Comparison of ENCODE assay signal across 1 fruit fly cellular context in the genomic region with DNA sequence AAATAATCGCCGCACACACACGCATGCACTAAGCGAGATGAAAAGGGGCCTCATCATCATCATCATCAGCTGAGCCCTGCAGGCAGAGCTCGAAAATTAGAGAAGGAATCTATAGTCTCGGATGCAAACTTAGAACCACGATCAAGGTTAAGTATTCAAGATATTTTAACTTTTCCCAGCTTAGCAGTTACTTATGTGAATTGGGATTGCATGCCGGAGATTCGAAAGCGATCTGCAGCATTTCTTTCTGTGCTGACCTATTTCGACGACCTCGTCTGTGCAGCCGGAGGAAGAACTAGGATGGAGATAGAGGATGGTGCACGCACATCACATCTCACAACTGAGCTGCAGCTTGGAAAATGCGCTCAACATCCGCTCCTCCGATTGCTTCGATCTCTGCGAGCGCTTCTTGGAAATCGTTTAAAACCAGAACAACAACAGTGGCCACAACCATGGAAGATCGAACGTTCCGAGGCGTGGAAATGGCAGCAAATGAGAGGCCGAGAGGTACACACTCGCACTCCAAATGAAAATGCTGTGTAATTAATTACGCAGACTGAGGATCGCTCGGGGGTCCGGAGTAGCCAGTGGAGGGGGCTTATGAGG.
TF ChIP-seq lines count a peak whose summit lies in the region.

No protein-coding gene starts in this region.

TF ChIP-seq in whole organism, embryonic, 481 proteins besides CTCF, POLR2A, EP300 and RAD21 (continued from another document and continues in another):
- TF ChIP-seq Antp (GFP tag; optimal IDR thresholded peaks at IDR 0.05; lab: Kevin White, UChicago) (peak; percentile 66), CG17359 (tag; optimal IDR thresholded peaks at IDR 0.05; lab: Kevin White, UChicago) (no peak), Camta (GFP tag; optimal IDR thresholded peaks at IDR 0.05; lab: Kevin White, UChicago) (peak; percentile 65), ash1 (GFP tag; optimal IDR thresholded peaks at IDR 0.05; lab: Kevin White, UChicago) (no peak), Poxn (GFP tag; IDR thresholded peaks at IDR 0.05; lab: Robert Waterston, UW) (no peak), exex (tag; optimal IDR thresholded peaks at IDR 0.05; lab: Kevin White, UChicago) (no peak), CG18619 (GFP tag; optimal IDR thresholded peaks at IDR 0.05; lab: Kevin White, UChicago) (peak; percentile 25), hkb (optimal IDR thresholded peaks at IDR 0.05; lab: Kevin White, UChicago) (no peak), hkb (GFP tag; IDR thresholded peaks at IDR 0.05; lab: Robert Waterston, UW) (peak; percentile 62; the same call in 1 of the 2 replicates), CG8290 (GFP tag; optimal IDR thresholded peaks at IDR 0.05; lab: Kevin White, UChicago) (peak; percentile 70), CG8290 (tag; optimal IDR thresholded peaks at IDR 0.05; lab: Kevin White, UChicago) (peak in 1 of 2 experiments; percentile 51), Mes4 (GFP tag; optimal IDR thresholded peaks at IDR 0.05; lab: Kevin White, UChicago) (peak; percentile 58), CG15269 (tag; optimal IDR thresholded peaks at IDR 0.05; lab: Kevin White, UChicago) (no peak), lilli (GFP tag; optimal IDR thresholded peaks at IDR 0.05; lab: Kevin White, UChicago) (peak; percentile 47), Doc3 (GFP tag; IDR thresholded peaks at IDR 0.05; lab: Robert Waterston, UW; ENCODE audit: partially characterized antibody) (no peak), chinmo (GFP tag; IDR thresholded peaks at IDR 0.05; lab: Robert Waterston, UW; ENCODE audit: partially characterized antibody) (no peak), jigr1 (GFP tag; IDR thresholded peaks at IDR 0.05; lab: Robert Waterston, UW) (no peak), CG15011 (GFP tag; optimal IDR thresholded peaks at IDR 0.05; lab: Kevin White, UChicago) (no peak), Side (GFP tag; optimal IDR thresholded peaks at IDR 0.05; lab: Kevin White, UChicago) (peak; percentile 73), dm (GFP tag; optimal IDR thresholded peaks at IDR 0.05; lab: Kevin White, UChicago) (peak; percentile 19), CG11723 (GFP tag; optimal IDR thresholded peaks at IDR 0.05; lab: Kevin White, UChicago) (peak; percentile 20), CoRest (tag; optimal IDR thresholded peaks at IDR 0.05; lab: Kevin White, UChicago) (peak; percentile 33), tll (GFP tag; optimal IDR thresholded peaks at IDR 0.05; lab: Kevin White, UChicago) (no peak), al (GFP tag; IDR thresholded peaks at IDR 0.05; lab: Robert Waterston, UW) (no peak), dati (GFP tag; IDR thresholded peaks at IDR 0.05; lab: Robert Waterston, UW) (no peak), Ravus (GFP tag; IDR thresholded peaks at IDR 0.05; lab: Robert Waterston, UW) (no peak), sens-2 (GFP tag; IDR thresholded peaks at IDR 0.05; lab: Robert Waterston, UW) (peak; percentile 68; the same call in 1 of the 2 replicates), CG32767 (GFP tag; IDR thresholded peaks at IDR 0.05; lab: Robert Waterston, UW) (peak; percentile 57; the same call in 1 of the 2 replicates), CG12236 (GFP tag; optimal IDR thresholded peaks at IDR 0.05; lab: Kevin White, UChicago) (peak; percentile 63), psq (GFP tag; optimal IDR thresholded peaks at IDR 0.05; lab: Kevin White, UChicago) (no peak), gcm (GFP tag; optimal IDR thresholded peaks at IDR 0.05; lab: Kevin White, UChicago) (peak; percentile 75), tna (GFP tag; IDR thresholded peaks at IDR 0.05; lab: Robert Waterston, UW; ENCODE audit: partially characterized antibody) (no peak), ato (GFP tag; IDR thresholded peaks at IDR 0.05; lab: Robert Waterston, UW; ENCODE audit: partially characterized antibody) (no peak), ab (GFP tag; optimal IDR thresholded peaks at IDR 0.05; lab: Kevin White, UChicago) (no peak), org-1 (GFP tag; optimal IDR thresholded peaks at IDR 0.05; lab: Kevin White, UChicago) (peak; percentile 75), CG11093 (GFP tag; IDR thresholded peaks at IDR 0.05; lab: Robert Waterston, UW) (peak; percentile 50; the same call in 2 of the 3 replicates), wek (GFP tag; optimal IDR thresholded peaks at IDR 0.05; lab: Kevin White, UChicago) (no peak), CG3838 (GFP tag; optimal IDR thresholded peaks at IDR 0.05; lab: Kevin White, UChicago) (no peak), Dad (GFP tag; optimal IDR thresholded peaks at IDR 0.05; lab: Kevin White, UChicago) (peak; percentile 21), MBD-R2 (GFP tag; IDR thresholded peaks at IDR 0.05; lab: Robert Waterston, UW) (no peak), Sin3A (optimal IDR thresholded peaks at IDR 0.05; lab: Kevin White, UChicago) (no peak), CG17328 (GFP tag; IDR thresholded peaks at IDR 0.05; lab: Robert Waterston, UW) (peak; percentile 88), CG2202 (tag; optimal IDR thresholded peaks at IDR 0.05; lab: Kevin White, UChicago) (peak; percentile 79), CG10565 (GFP tag; optimal IDR thresholded peaks at IDR 0.05; lab: Kevin White, UChicago) (peak; percentile 8), CG1603 (tag; optimal IDR thresholded peaks at IDR 0.05; lab: Kevin White, UChicago) (peak; percentile 92), CG2199 (GFP tag; IDR thresholded peaks at IDR 0.05; lab: Robert Waterston, UW) (peak; percentile 67; the same call in 2 of the 3 replicates), Ets65A (GFP tag; lab: Kevin White, UChicago) (peak; percentile 95), eyg (GFP tag; optimal IDR thresholded peaks at IDR 0.05; lab: Kevin White, UChicago) (no peak), CG31365 (tag; optimal IDR thresholded peaks at IDR 0.05; lab: Kevin White, UChicago) (no peak), CkIIα-i1 (GFP tag; IDR thresholded peaks at IDR 0.05; lab: Robert Waterston, UW) (no peak), HLH3B (GFP tag; IDR thresholded peaks at IDR 0.05; lab: Robert Waterston, UW) (no peak; the same call in 1 of the 2 replicates), CG16779 (GFP tag; IDR thresholded peaks at IDR 0.05; lab: Robert Waterston, UW) (no peak), Stat92E (GFP tag; optimal IDR thresholded peaks at IDR 0.05; lab: Kevin White, UChicago) (peak in 1 of 3 experiments; percentile 94), dmrt99B (tag; optimal IDR thresholded peaks at IDR 0.05; lab: Kevin White, UChicago) (no peak), GATAe (GFP tag; conservative IDR thresholded peaks at IDR 0.05; lab: Robert Waterston, UW) (no peak), ranshi (GFP tag; IDR thresholded peaks at IDR 0.05; lab: Robert Waterston, UW) (peak; percentile 71; the same call in 1 of the 2 replicates), otp (GFP tag; IDR thresholded peaks at IDR 0.05; lab: Robert Waterston, UW) (peak; percentile 86), Atf6 (GFP tag; IDR thresholded peaks at IDR 0.05; lab: Robert Waterston, UW) (no peak), Lhr (GFP tag; optimal IDR thresholded peaks at IDR 0.05; lab: Kevin White, UChicago) (peak; percentile 35), CG9215 (GFP tag; IDR thresholded peaks at IDR 0.05; lab: Robert Waterston, UW) (no peak), TFAM (GFP tag; optimal IDR thresholded peaks at IDR 0.05; lab: Kevin White, UChicago) (peak; percentile 23), onecut (GFP tag; IDR thresholded peaks at IDR 0.05; lab: Robert Waterston, UW) (peak; percentile 63), wdn (GFP tag; IDR thresholded peaks at IDR 0.05; lab: Robert Waterston, UW) (no peak), CG14710 (tag; optimal IDR thresholded peaks at IDR 0.05; lab: Kevin White, UChicago) (peak; percentile 84), bsh (GFP tag; optimal IDR thresholded peaks at IDR 0.05; lab: Kevin White, UChicago) (peak; percentile 68 to 90), fd96Cb (tag; optimal IDR thresholded peaks at IDR 0.05; lab: Kevin White, UChicago) (peak; percentile 71), cg (GFP tag; optimal IDR thresholded peaks at IDR 0.05; lab: Kevin White, UChicago) (no peak), CG10543 (GFP tag; optimal IDR thresholded peaks at IDR 0.05; lab: Kevin White, UChicago) (no peak), D (optimal IDR thresholded peaks at IDR 0.05; lab: Kevin White, UChicago) (no peak), D (GFP tag; optimal IDR thresholded peaks at IDR 0.05; lab: Kevin White, UChicago) (peak; percentile 67), NFAT (GFP tag; IDR thresholded peaks at IDR 0.05; lab: Robert Waterston, UW) (no peak), sna (GFP tag; IDR thresholded peaks at IDR 0.05; lab: Robert Waterston, UW; ENCODE audit: partially characterized antibody) (no peak), gt (GFP tag; IDR thresholded peaks at IDR 0.05; lab: Robert Waterston, UW) (peak; percentile 68; the same call in 1 of the 2 replicates), pros (GFP tag; optimal IDR thresholded peaks at IDR 0.05; lab: Kevin White, UChicago) (no peak), vfl (GFP tag; optimal IDR thresholded peaks at IDR 0.05; lab: Kevin White, UChicago) (no peak), twi (tag; optimal IDR thresholded peaks at IDR 0.05; lab: Kevin White, UChicago) (no peak), nerfin-2 (GFP tag; IDR thresholded peaks at IDR 0.05; lab: Robert Waterston, UW; ENCODE audit: partially characterized antibody) (no peak), dan (GFP tag; IDR thresholded peaks at IDR 0.05; lab: Robert Waterston, UW) (peak; percentile 89), CG1602 (GFP tag; optimal IDR thresholded peaks at IDR 0.05; lab: Kevin White, UChicago) (peak; percentile 65), CG9817 (tag; optimal IDR thresholded peaks at IDR 0.05; lab: Kevin White, UChicago) (no peak), CG10209 (GFP tag; optimal IDR thresholded peaks at IDR 0.05; lab: Kevin White, UChicago) (peak; percentile 54), CG7372 (GFP tag; IDR thresholded peaks at IDR 0.05; lab: Robert Waterston, UW) (no peak), CG8388 (GFP tag; optimal IDR thresholded peaks at IDR 0.05; lab: Kevin White, UChicago) (peak; percentile 54), H2.0 (GFP tag; IDR thresholded peaks at IDR 0.05; lab: Robert Waterston, UW) (peak; percentile 58; the same call in 1 of the 2 replicates), Fer1 (GFP tag; optimal IDR thresholded peaks at IDR 0.05; lab: Kevin White, UChicago) (no peak), phol (tag; optimal IDR thresholded peaks at IDR 0.05; lab: Kevin White, UChicago) (peak; percentile 71), lbe (GFP tag; optimal IDR thresholded peaks at IDR 0.05; lab: Kevin White, UChicago) (no peak), lola (GFP tag; optimal IDR thresholded peaks at IDR 0.05; lab: Kevin White, UChicago) (peak in 1 of 3 experiments; percentile 92), CG6175 (GFP tag; IDR thresholded peaks at IDR 0.05; lab: Robert Waterston, UW) (no peak), CG3065 (GFP tag; optimal IDR thresholded peaks at IDR 0.05; lab: Kevin White, UChicago) (peak; percentile 39), CG11085 (GFP tag; IDR thresholded peaks at IDR 0.05; lab: Robert Waterston, UW) (no peak), cad (GFP tag; optimal IDR thresholded peaks at IDR 0.05; lab: Kevin White, UChicago) (no peak), vvl (GFP tag; IDR thresholded peaks at IDR 0.05; lab: Robert Waterston, UW) (peak; percentile 75), CG9932 (GFP tag; IDR thresholded peaks at IDR 0.05; lab: Robert Waterston, UW) (no peak), so (GFP tag; IDR thresholded peaks at IDR 0.05; lab: Robert Waterston, UW) (0 out of 3 replicates have a peak, but pooled peaks have one; percentile 38), nmo (GFP tag; optimal IDR thresholded peaks at IDR 0.05; lab: Kevin White, UChicago) (peak; percentile 67), lov (optimal IDR thresholded peaks at IDR 0.05; lab: Kevin White, UChicago) (no peak), lov (GFP tag; IDR thresholded peaks at IDR 0.05; lab: Robert Waterston, UW) (peak; percentile 73; the same call in 1 of the 3 replicates), CG11247 (GFP tag; IDR thresholded peaks at IDR 0.05; lab: Robert Waterston, UW) (no peak), NK7.1 (GFP tag; optimal IDR thresholded peaks at IDR 0.05; lab: Kevin White, UChicago) (peak; percentile 31), Atf3 (GFP tag; optimal IDR thresholded peaks at IDR 0.05; lab: Kevin White, UChicago) (peak; percentile 73), bowl (GFP tag; IDR thresholded peaks at IDR 0.05; lab: Robert Waterston, UW) (no peak), Hmx (GFP tag; optimal IDR thresholded peaks at IDR 0.05; lab: Kevin White, UChicago) (no peak), CG17385 (GFP tag; optimal IDR thresholded peaks at IDR 0.05; lab: Kevin White, UChicago) (no peak), da (GFP tag; optimal IDR thresholded peaks at IDR 0.05; lab: Kevin White, UChicago) (no peak), Dll (GFP tag; IDR thresholded peaks at IDR 0.05; lab: Robert Waterston, UW; ENCODE audit: partially characterized antibody) (no peak), repo (GFP tag; optimal IDR thresholded peaks at IDR 0.05; lab: Kevin White, UChicago) (peak; percentile 50), BtbVII (GFP tag; optimal IDR thresholded peaks at IDR 0.05; lab: Kevin White, UChicago) (no peak), klu (GFP tag; IDR thresholded peaks at IDR 0.05; lab: Robert Waterston, UW) (no peak), CG10274 (GFP tag; optimal IDR thresholded peaks at IDR 0.05; lab: Kevin White, UChicago) (no peak), CG30020 (tag; optimal IDR thresholded peaks at IDR 0.05; lab: Kevin White, UChicago) (no peak), hth (optimal IDR thresholded peaks at IDR 0.05; lab: Kevin White, UChicago) (no peak), CG18599 (GFP tag; optimal IDR thresholded peaks at IDR 0.05; lab: Kevin White, UChicago) (peak; percentile 5), Pdp1 (GFP tag; optimal IDR thresholded peaks at IDR 0.05; lab: Kevin White, UChicago) (peak; percentile 45 to 49), CG3407 (GFP tag; optimal IDR thresholded peaks at IDR 0.05; lab: Kevin White, UChicago) (peak; percentile 18), CG4854 (GFP tag; optimal IDR thresholded peaks at IDR 0.05; lab: Kevin White, UChicago) (no peak), ATbp (GFP tag; optimal IDR thresholded peaks at IDR 0.05; lab: Kevin White, UChicago) (no peak), CG14441 (GFP tag; IDR thresholded peaks at IDR 0.05; lab: Robert Waterston, UW) (no peak), CG2875 (GFP tag; optimal IDR thresholded peaks at IDR 0.05; lab: Kevin White, UChicago) (peak; percentile 61), corto (GFP tag; optimal IDR thresholded peaks at IDR 0.05; lab: Kevin White, UChicago) (no peak), nau (GFP tag; optimal IDR thresholded peaks at IDR 0.05; lab: Kevin White, UChicago) (no peak), CG17612 (GFP tag; IDR thresholded peaks at IDR 0.05; lab: Robert Waterston, UW) (no peak), CG7745 (tag; optimal IDR thresholded peaks at IDR 0.05; lab: Kevin White, UChicago) (peak; percentile 59), slou (GFP tag; optimal IDR thresholded peaks at IDR 0.05; lab: Kevin White, UChicago) (no peak), Hr39 (optimal IDR thresholded peaks at IDR 0.05; lab: Kevin White, UChicago) (no peak), zfh2 (GFP tag; optimal IDR thresholded peaks at IDR 0.05; lab: Kevin White, UChicago) (no peak), CG31388 (GFP tag; optimal IDR thresholded peaks at IDR 0.05; lab: Kevin White, UChicago) (no peak)
